Worm (Caenorhabditis elegans): ENCODE measurements around the gene Y6E2A.5.

- TF ChIP-seq nhr-237 (tag; optimal IDR thresholded peaks at IDR 0.05) (no peak), nhr-28 (tag; optimal IDR thresholded peaks at IDR 0.05) (peak; percentile 73), ces-1 (GFP tag; optimal IDR thresholded peaks at IDR 0.05) (peak; percentile 6), daf-12 (tag; optimal IDR thresholded peaks at IDR 0.05) (no peak), T26A8.4 (GFP tag; IDR thresholded peaks at IDR 0.05) (peak; percentile 94), fkh-10 (GFP tag; optimal IDR thresholded peaks at IDR 0.05) (peak; percentile 79), ztf-7 (tag; optimal IDR thresholded peaks at IDR 0.05) (peak; percentile 81), ZK546.5 (tag; optimal IDR thresholded peaks at IDR 0.05) (no peak), lin-15B (tag; optimal IDR thresholded peaks at IDR 0.05) (peak; percentile 68), egl-43 (GFP tag; IDR thresholded peaks at IDR 0.05) (no peak)
These were observed 47.7 kb upstream of the Y6E2A.5 start, which contains the start of the genes haf-3 and F57A10.2 for ce11 chrV:15766122-15766594.
